Fruit fly (Drosophila melanogaster) whole organism, prepupa: ENCODE results near the gene rasp.

Experiments
- Blimp-1 ChIP-seq: fragments of 200-800 bp; sonication (Bioruptor generic); optimal IDR thresholded peaks from 3 replicates; lab custom pipeline; 2017; ENCODE audit warnings: missing biosample characterization, missing genetic modification characterization, mild to moderate bottlenecking, moderate library complexity, missing genetic modification reagents
- CG10631 ChIP-seq: fragments of 200-800 bp; sonication (Bioruptor generic); optimal IDR thresholded peaks from 2 replicates; lab custom pipeline; 2016; ENCODE audit warnings: missing biosample characterization, missing genetic modification characterization
- CG10669 ChIP-seq: fragments of 200-800 bp; sonication (Bioruptor generic); optimal IDR thresholded peaks from 3 replicates; lab custom pipeline; 2018; ENCODE audit warnings: missing biosample characterization, mild to moderate bottlenecking, missing genetic modification characterization, moderate library complexity
- CG11902 ChIP-seq: fragments of 200-800 bp; sonication (Bioruptor generic); optimal IDR thresholded peaks from 3 replicates; lab custom pipeline; 2016; ENCODE audit warnings: missing biosample characterization, missing genetic modification characterization
- CG15336 ChIP-seq: fragments of 200-800 bp; sonication (Bioruptor generic); IDR thresholded peaks from 2 replicates; pipeline ENCODE4 v1.3.6; 2022; ENCODE audit warnings: missing biosample characterization, missing genetic modification characterization
- CG16779 ChIP-seq: fragments of 200-800 bp; sonication (Bioruptor generic); optimal IDR thresholded peaks from 3 replicates; lab custom pipeline; 2017; ENCODE audit warnings: missing biosample characterization, mild to moderate bottlenecking, missing genetic modification characterization
- CG31627 ChIP-seq: fragments of 200-800 bp; sonication (Bioruptor generic); optimal IDR thresholded peaks from 3 replicates; lab custom pipeline; 2016; ENCODE audit warnings: missing biosample characterization, missing genetic modification characterization
- CG32006 ChIP-seq: fragments of 200-800 bp; sonication (Bioruptor generic); optimal IDR thresholded peaks from 3 replicates; lab custom pipeline; 2017; ENCODE audit warnings: missing biosample characterization, mild to moderate bottlenecking, missing genetic modification characterization
- CG34406 ChIP-seq: fragments of 200-800 bp; sonication (Bioruptor generic); optimal IDR thresholded peaks from 3 replicates; lab custom pipeline; 2016; ENCODE audit warnings: missing biosample characterization, missing genetic modification characterization
- CG4318 ChIP-seq: fragments of 200-800 bp; sonication (Bioruptor generic); optimal IDR thresholded peaks from 3 replicates; lab custom pipeline; 2017; ENCODE audit warnings: missing biosample characterization, mild to moderate bottlenecking, missing genetic modification characterization
- CG6163 ChIP-seq: fragments of 200-800 bp; sonication (Bioruptor generic); IDR thresholded peaks from 3 replicates; pipeline ENCODE4 v1.3.6; 2022; ENCODE audit warnings: missing biosample characterization, missing genetic modification characterization
- CG6808 ChIP-seq: fragments of 200-800 bp; sonication (Bioruptor generic); optimal IDR thresholded peaks from 3 replicates; lab custom pipeline; 2017; ENCODE audit warnings: missing biosample characterization, missing genetic modification characterization, mild to moderate bottlenecking, moderate library complexity, missing genetic modification reagents
- CG6854 ChIP-seq: fragments of 200-800 bp; sonication (Bioruptor generic); optimal IDR thresholded peaks from 2 replicates; lab custom pipeline; 2017; ENCODE audit warnings: missing biosample characterization, mild to moderate bottlenecking, missing genetic modification characterization
- CG8119 ChIP-seq: fragments of 200-800 bp; sonication (Bioruptor generic); IDR thresholded peaks from 3 replicates; pipeline ENCODE4 v1.3.6; 2022; ENCODE audit warnings: missing biosample characterization, missing genetic modification characterization
- CG8319 ChIP-seq: fragments of 200-800 bp; sonication (Bioruptor generic); optimal IDR thresholded peaks from 3 replicates; lab custom pipeline; 2016; ENCODE audit warnings: missing biosample characterization, missing genetic modification characterization
- CG9139 ChIP-seq: fragments of 200-800 bp; sonication (Bioruptor generic); optimal IDR thresholded peaks from 3 replicates; lab custom pipeline; 2017; ENCODE audit warnings: missing biosample characterization, mild to moderate bottlenecking, missing genetic modification characterization
- Eip78C ChIP-seq: fragments of 200-800 bp; sonication (Bioruptor generic); peaks from one replicate; lab custom pipeline; 2016; ENCODE audit warnings: missing biosample characterization, missing genetic modification characterization
- Ets21C ChIP-seq: fragments of 200-800 bp; sonication (Bioruptor generic); optimal IDR thresholded peaks from 3 replicates; lab custom pipeline; 2016; ENCODE audit warnings: missing biosample characterization, missing genetic modification characterization
- Ets96B ChIP-seq: fragments of 200-800 bp; optimal IDR thresholded peaks from 2 replicates; lab custom pipeline; 2019; ENCODE audit warnings: missing biosample characterization, mild to moderate bottlenecking, missing genetic modification characterization, moderate library complexity
- Hr38 ChIP-seq: sonication (Bioruptor generic); optimal IDR thresholded peaks from 2 replicates; lab custom pipeline; 2016; ENCODE audit warnings: missing biosample characterization, missing genetic modification characterization
- Hr39 ChIP-seq: fragments of 200-800 bp; sonication (Bioruptor generic); optimal IDR thresholded peaks from 2 replicates; lab custom pipeline; 2016; ENCODE audit warnings: missing biosample characterization, missing genetic modification characterization
- Hr4 ChIP-seq: fragments of 200-800 bp; sonication (Bioruptor generic); optimal IDR thresholded peaks from 3 replicates; lab custom pipeline; 2016; ENCODE audit warnings: missing biosample characterization, missing genetic modification characterization
- OdsH ChIP-seq: fragments of 200-800 bp; sonication (Bioruptor generic); optimal IDR thresholded peaks from 3 replicates; lab custom pipeline; 2016; ENCODE audit warnings: missing biosample characterization, missing genetic modification characterization
- Smox ChIP-seq: fragments of 200-800 bp; sonication (Bioruptor generic); optimal IDR thresholded peaks from 3 replicates; lab custom pipeline; 2016; ENCODE audit warnings: missing biosample characterization, missing genetic modification characterization
- Sox102F ChIP-seq: fragments of 200-800 bp; sonication (Bioruptor generic); optimal IDR thresholded peaks from 2 replicates; lab custom pipeline; 2016; ENCODE audit warnings: missing biosample characterization, mild to moderate bottlenecking, missing genetic modification characterization
- Sox14 ChIP-seq: fragments of 200-800 bp; sonication (Bioruptor generic); optimal IDR thresholded peaks from 3 replicates; lab custom pipeline; 2016; ENCODE audit warnings: missing biosample characterization, missing genetic modification characterization
- Sox15 ChIP-seq: fragments of 200-800 bp; sonication (Bioruptor generic); optimal IDR thresholded peaks from 3 replicates; lab custom pipeline; 2016; ENCODE audit warnings: missing biosample characterization, missing genetic modification characterization
- achi ChIP-seq: fragments of 200-800 bp; sonication (Bioruptor generic); optimal IDR thresholded peaks from 3 replicates; lab custom pipeline; 2016; ENCODE audit warnings: missing biosample characterization, missing genetic modification characterization
- acj6 ChIP-seq: fragments of 200-800 bp; sonication (Bioruptor generic); optimal IDR thresholded peaks from 3 replicates; lab custom pipeline; 2016; ENCODE audit warnings: missing biosample characterization, missing genetic modification characterization
- dac ChIP-seq: fragments of 200-800 bp; sonication (Bioruptor generic); optimal IDR thresholded peaks from 2 replicates; lab custom pipeline; 2017; ENCODE audit warnings: missing biosample characterization, mild to moderate bottlenecking, missing genetic modification characterization
- fd59A ChIP-seq: fragments of 200-800 bp; sonication (Bioruptor generic); optimal IDR thresholded peaks from 2 replicates; lab custom pipeline; 2017; ENCODE audit warnings: missing biosample characterization, mild to moderate bottlenecking, missing genetic modification characterization, missing genetic modification reagents
- fkh ChIP-seq: fragments of 200-800 bp; sonication (Bioruptor generic); optimal IDR thresholded peaks from 3 replicates; lab custom pipeline; 2017; ENCODE audit warnings: missing biosample characterization, mild to moderate bottlenecking, missing genetic modification characterization, moderate library complexity
- net ChIP-seq: fragments of 200-800 bp; sonication (Bioruptor generic); optimal IDR thresholded peaks from 3 replicates; lab custom pipeline; 2016; ENCODE audit warnings: missing biosample characterization, missing genetic modification characterization
- ss ChIP-seq, 2 experiments: fragments of 200-800 bp; sonication (Bioruptor generic); optimal IDR thresholded peaks; 2 replicates in 1 of 2; 3 replicates in 1 of 2; lab custom pipeline; 2017 to 2018; ENCODE audit warnings: mild to moderate bottlenecking in 2 of 2, missing biosample characterization in 2 of 2, missing genetic modification characterization in 2 of 2, moderate library complexity in 1 of 2
- svp ChIP-seq: fragments of 200-800 bp; sonication (Bioruptor generic); peaks from one replicate; lab custom pipeline; 2016; ENCODE audit warnings: missing biosample characterization, missing genetic modification characterization
- vri ChIP-seq: fragments of 200-800 bp; sonication (Bioruptor generic); optimal IDR thresholded peaks from 3 replicates; lab custom pipeline; 2016; ENCODE audit warnings: missing biosample characterization, mild to moderate bottlenecking, missing genetic modification characterization

The rasp gene

dm6 chr3L:3148125-3149059, 13.6 kb upstream of the rasp start, which contains the start of the genes Usp5 and BtbVII (continued):
- TF ChIP-seq Eip78C (GFP tag; lab: Kevin White, UChicago): peak; percentile 91
- TF ChIP-seq acj6 (GFP tag; lab: Kevin White, UChicago): peak; percentile 70
- peak; percentile 55 for TF ChIP-seq CG34406 (GFP tag; lab: Kevin White, UChicago)
- TF ChIP-seq CG32006 (GFP tag; lab: Kevin White, UChicago): peak; percentile 29
- TF ChIP-seq CG10669 (GFP tag; lab: Kevin White, UChicago): no peak
- TF ChIP-seq Ets21C (GFP tag; lab: Kevin White, UChicago): peak; percentile 60
- TF ChIP-seq CG6854 (GFP tag; lab: Kevin White, UChicago): no peak
- TF ChIP-seq CG31627 (GFP tag; lab: Kevin White, UChicago): peak; percentile 72
- no peak for TF ChIP-seq CG10631
- 0 out of 2 replicates have a peak, but pooled peaks have one; percentile 14 for TF ChIP-seq CG15336 (GFP tag; lab: Robert Waterston, UW)
- TF ChIP-seq ss (GFP tag; optimal IDR thresholded peaks at IDR 0.05; lab: Kevin White, UChicago): peak in 1 of 2 experiments; percentile 66
- no peak for TF ChIP-seq Smox (GFP tag; lab: Kevin White, UChicago)
- peak; percentile 51 for TF ChIP-seq net
- TF ChIP-seq Sox102F (GFP tag; lab: Kevin White, UChicago): no peak
- TF ChIP-seq achi (GFP tag; lab: Kevin White, UChicago): peak; percentile 52
- TF ChIP-seq CG4318: no peak
- TF ChIP-seq Hr38 (GFP tag; lab: Kevin White, UChicago): no peak
- TF ChIP-seq, all 60 proteins: peak for 35

- no peak for TF ChIP-seq Hr39 (GFP tag; lab: Kevin White, UChicago)
- TF ChIP-seq ss (GFP tag; optimal IDR thresholded peaks at IDR 0.05; lab: Kevin White, UChicago): peak in 1 of 2 experiments; percentile 27
- TF ChIP-seq Blimp-1: no peak
- no peak for TF ChIP-seq acj6 (GFP tag; lab: Kevin White, UChicago)
- TF ChIP-seq Sox15: no peak
- peak; percentile 88 for TF ChIP-seq svp (GFP tag; lab: Kevin White, UChicago)
- TF ChIP-seq Hr4 (GFP tag; lab: Kevin White, UChicago): no peak
- peak; percentile 41; the same call in 1 of the 3 replicates for TF ChIP-seq CG8119 (GFP tag; lab: Robert Waterston, UW)
- TF ChIP-seq OdsH (GFP tag; lab: Kevin White, UChicago): no peak
- no peak for TF ChIP-seq CG6808 (GFP tag; lab: Kevin White, UChicago)
- peak; percentile 10; the same call in 1 of the 3 replicates for TF ChIP-seq CG6163
- no peak for TF ChIP-seq fd59A (GFP tag; lab: Kevin White, UChicago)
- no peak for TF ChIP-seq CG31627 (GFP tag; lab: Kevin White, UChicago)
- TF ChIP-seq dac (GFP tag; lab: Kevin White, UChicago): no peak
- no peak for TF ChIP-seq Ets96B (tag; lab: Kevin White, UChicago)
- TF ChIP-seq CG11902 (GFP tag; lab: Kevin White, UChicago): no peak
- no peak for TF ChIP-seq Hr38 (GFP tag; lab: Kevin White, UChicago)
- peak; percentile 50 for TF ChIP-seq CG15336 (GFP tag; lab: Robert Waterston, UW)
- TF ChIP-seq CG16779: peak; percentile 19
- no peak for TF ChIP-seq Sox14 (GFP tag; lab: Kevin White, UChicago)
- no peak for TF ChIP-seq CG9139 (GFP tag; lab: Kevin White, UChicago)
- no peak for TF ChIP-seq CG10631
- TF ChIP-seq CG8319: no peak
- TF ChIP-seq CG32006 (GFP tag; lab: Kevin White, UChicago): no peak
- TF ChIP-seq Eip78C (GFP tag; lab: Kevin White, UChicago): no peak
- no peak for TF ChIP-seq Sox102F (GFP tag; lab: Kevin White, UChicago)
- TF ChIP-seq CG4318: no peak
- TF ChIP-seq fkh (GFP tag; lab: Kevin White, UChicago): no peak
- TF ChIP-seq net: no peak
- TF ChIP-seq vri: peak; percentile 99
Measured at dm6 chr3L:3149060-3149872, 12.7 kb upstream of the rasp start.
